Fruit fly (Drosophila melanogaster) whole organism, embryonic: ENCODE measurements around the gene ato.
A peak's percentile ranks its signal among the peaks of the same experiment; 100 is the strongest.

ENCODE experiments used
- CG10147 ChIP-seq: fragments of 200-800 bp; sonication (Bioruptor generic); optimal IDR thresholded peaks from 2 replicates; lab custom pipeline; 2019; ENCODE audit warnings: missing biosample characterization, mild to moderate bottlenecking, missing genetic modification characterization, moderate library complexity
- CG10209 ChIP-seq: fragments of 200-800 bp; sonication (Bioruptor generic); optimal IDR thresholded peaks from 3 replicates; lab custom pipeline; 2017; ENCODE audit warnings: missing biosample characterization, mild to moderate bottlenecking, missing genetic modification characterization, missing genetic modification reagents
- CG1024 ChIP-seq: fragments of 200-800 bp; sonication (Bioruptor generic); IDR thresholded peaks from 2 replicates; pipeline ENCODE4 v1.3.6; 2022; ENCODE audit warnings: missing biosample characterization, missing genetic modification characterization
- CG10321 ChIP-seq: fragments of 200-800 bp; sonication (Bioruptor generic); IDR thresholded peaks from 2 replicates; pipeline ENCODE4 v1.3.6; 2022; ENCODE audit warnings: missing biosample characterization, missing genetic modification characterization
- CG10959 ChIP-seq: fragments of 200-800 bp; sonication (Bioruptor generic); IDR thresholded peaks from 2 replicates; pipeline ENCODE4 v1.3.6; 2022; ENCODE audit warnings: missing biosample characterization, missing genetic modification characterization
- CG12071 ChIP-seq: fragments of 200-800 bp; sonication (Bioruptor generic); optimal IDR thresholded peaks from 3 replicates; lab custom pipeline; 2018; ENCODE audit warnings: missing biosample characterization, mild to moderate bottlenecking, missing genetic modification characterization
- CG14014 ChIP-seq: fragments of 200-800 bp; sonication (Bioruptor generic); IDR thresholded peaks from 2 replicates; pipeline ENCODE4 v1.3.6; 2022; ENCODE audit warnings: missing biosample characterization, missing genetic modification characterization
- CG15011 ChIP-seq: fragments of 200-800 bp; sonication (Bioruptor generic); optimal IDR thresholded peaks from 3 replicates; lab custom pipeline; 2018; ENCODE audit warnings: missing biosample characterization, mild to moderate bottlenecking, missing genetic modification characterization
- CG15479 ChIP-seq: fragments of 200-800 bp; sonication (Bioruptor generic); optimal IDR thresholded peaks from 3 replicates; lab custom pipeline; 2019; ENCODE audit warnings: missing biosample characterization, mild to moderate bottlenecking, missing genetic modification characterization, moderate library complexity
- CG1832 ChIP-seq: fragments of 200-800 bp; sonication (Bioruptor generic); optimal IDR thresholded peaks from 2 replicates; lab custom pipeline; 2017; ENCODE audit warnings: missing biosample characterization, mild to moderate bottlenecking, missing genetic modification characterization, inconsistent platforms
- CG18476 ChIP-seq: fragments of 200-800 bp; sonication (Bioruptor generic); optimal IDR thresholded peaks from 2 replicates; lab custom pipeline; 2016; ENCODE audit warnings: missing biosample characterization, mild to moderate bottlenecking, missing genetic modification characterization
- CG3407 ChIP-seq: fragments of 200-800 bp; sonication (Bioruptor generic); optimal IDR thresholded peaks from 2 replicates; lab custom pipeline; 2018; ENCODE audit warnings: missing biosample characterization, mild to moderate bottlenecking, missing genetic modification characterization
- CG34422 ChIP-seq: fragments of 200-800 bp; sonication (Bioruptor generic); IDR thresholded peaks from 3 replicates; pipeline ENCODE4 v1.3.6; 2022; ENCODE audit warnings: missing biosample characterization, missing genetic modification characterization
- CG6272 ChIP-seq: fragments of 200-800 bp; sonication (Bioruptor generic); IDR thresholded peaks from 2 replicates; pipeline ENCODE4 v1.3.6; 2022; ENCODE audit warnings: missing biosample characterization, missing genetic modification characterization
- CG8359 ChIP-seq: fragments of 200-800 bp; sonication (Bioruptor generic); optimal IDR thresholded peaks from 2 replicates; lab custom pipeline; 2017; ENCODE audit warnings: missing biosample characterization, mild to moderate bottlenecking, missing genetic modification characterization, borderline replicate concordance
- CG9932 ChIP-seq: fragments of 200-800 bp; sonication (Bioruptor generic); IDR thresholded peaks from 2 replicates; pipeline ENCODE4 v1.3.6; 2022; ENCODE audit warnings: missing biosample characterization, missing genetic modification characterization
- Deaf1 ChIP-seq: fragments of 200-800 bp; optimal IDR thresholded peaks from 3 replicates; lab custom pipeline; 2019; ENCODE audit warnings: missing biosample characterization, mild to moderate bottlenecking, missing genetic modification characterization, moderate library complexity
- Elba2 ChIP-seq: fragments of 200-800 bp; sonication (Bioruptor generic); optimal IDR thresholded peaks from 3 replicates; lab custom pipeline; 2016; ENCODE audit warnings: missing biosample characterization, missing genetic modification characterization
- Gsc ChIP-seq: fragments of 200-800 bp; sonication (Bioruptor generic); IDR thresholded peaks from 2 replicates; pipeline ENCODE4 v1.3.6; 2022; ENCODE audit warnings: missing biosample characterization, missing genetic modification characterization
- HLH54F ChIP-seq: fragments of 200-800 bp; sonication (Bioruptor generic); optimal IDR thresholded peaks from 3 replicates; lab custom pipeline; 2016; ENCODE audit warnings: missing biosample characterization, missing genetic modification characterization
- HLHmδ ChIP-seq: fragments of 200-800 bp; sonication (Bioruptor generic); optimal IDR thresholded peaks from 2 replicates; lab custom pipeline; 2018; ENCODE audit warnings: missing biosample characterization, mild to moderate bottlenecking, missing genetic modification characterization, moderate library complexity
- Hr51 ChIP-seq, 2 experiments: fragments of 200-800 bp; sonication (Bioruptor generic); optimal IDR thresholded peaks; 2 replicates in 1 of 2; 3 replicates in 1 of 2; lab custom pipeline; 2016 to 2018; ENCODE audit warnings: missing biosample characterization in 2 of 2, missing genetic modification characterization in 2 of 2, mild to moderate bottlenecking in 1 of 2, moderate library complexity in 1 of 2
- Med ChIP-seq: fragments of 200-800 bp; sonication (Bioruptor generic); peaks from one replicate; lab custom pipeline; 2016; ENCODE audit warnings: missing biosample characterization, missing genetic modification characterization, mild to moderate bottlenecking, inconsistent platforms, moderate library complexity
- Nf-YB ChIP-seq: fragments of 200-800 bp; sonication (Bioruptor generic); optimal IDR thresholded peaks from 3 replicates; lab custom pipeline; 2019; ENCODE audit warnings: missing biosample characterization, mild to moderate bottlenecking, missing genetic modification characterization, moderate library complexity
- Oli ChIP-seq: fragments of 200-800 bp; sonication (Bioruptor generic); optimal IDR thresholded peaks from 2 replicates; lab custom pipeline; 2018; ENCODE audit warnings: missing biosample characterization, mild to moderate bottlenecking, missing genetic modification characterization, moderate library complexity
- Vsx1 ChIP-seq: fragments of 200-800 bp; sonication (Bioruptor generic); optimal IDR thresholded peaks from 2 replicates; lab custom pipeline; 2017; ENCODE audit warnings: missing biosample characterization, mild to moderate bottlenecking, missing genetic modification characterization, missing genetic modification reagents
- amos ChIP-seq: fragments of 200-800 bp; sonication (Bioruptor generic); IDR thresholded peaks from 2 replicates; pipeline ENCODE4 v1.3.6; 2022; ENCODE audit warnings: missing biosample characterization, missing genetic modification characterization; ENCODE audit not compliant: partially characterized antibody
- ase ChIP-seq: fragments of 200-800 bp; sonication (Bioruptor generic); IDR thresholded peaks from 3 replicates; pipeline ENCODE4 v1.3.6; 2022; ENCODE audit warnings: missing biosample characterization, missing genetic modification characterization
- bigmax ChIP-seq: fragments of 200-800 bp; sonication (Bioruptor generic); optimal IDR thresholded peaks from 2 replicates; lab custom pipeline; 2018; ENCODE audit warnings: missing biosample characterization, mild to moderate bottlenecking, missing genetic modification characterization
- cato ChIP-seq: fragments of 200-800 bp; sonication (Bioruptor generic); optimal IDR thresholded peaks from 2 replicates; lab custom pipeline; 2016; ENCODE audit warnings: missing biosample characterization, missing genetic modification characterization, borderline replicate concordance
- crol ChIP-seq: fragments of 200-800 bp; sonication (Bioruptor generic); IDR thresholded peaks from 2 replicates; pipeline ENCODE4 v1.3.6; 2022; ENCODE audit warnings: missing biosample characterization, missing genetic modification characterization
- disco-r ChIP-seq: fragments of 200-800 bp; sonication (Bioruptor generic); optimal IDR thresholded peaks from 2 replicates; lab custom pipeline; 2016; ENCODE audit warnings: missing biosample characterization, missing genetic modification characterization
- hbn ChIP-seq: fragments of 200-800 bp; sonication (Bioruptor generic); IDR thresholded peaks from 2 replicates; pipeline ENCODE4 v1.3.6; 2022; ENCODE audit warnings: missing biosample characterization, missing genetic modification characterization; ENCODE audit not compliant: partially characterized antibody
- jigr1 ChIP-seq: fragments of 200-800 bp; sonication (Bioruptor generic); IDR thresholded peaks from 3 replicates; pipeline ENCODE4 v1.3.6; 2022; ENCODE audit warnings: missing biosample characterization, missing genetic modification characterization
- knrl ChIP-seq: fragments of 200-800 bp; sonication (Bioruptor generic); IDR thresholded peaks from 3 replicates; pipeline ENCODE4 v1.3.6; 2022; ENCODE audit warnings: missing biosample characterization, missing genetic modification characterization; ENCODE audit not compliant: partially characterized antibody
- otp ChIP-seq: fragments of 200-800 bp; sonication (Bioruptor generic); IDR thresholded peaks from 3 replicates; pipeline ENCODE4, ENCODE4 v1.3.6; 2022; ENCODE audit warnings: missing biosample characterization, missing genetic modification characterization
- rib ChIP-seq: fragments of 200-800 bp; sonication (Bioruptor generic); IDR thresholded peaks from 2 replicates; pipeline ENCODE4 v1.3.6; 2022; ENCODE audit warnings: missing biosample characterization, missing genetic modification characterization
- slbo ChIP-seq: fragments of 200-800 bp; sonication (Bioruptor generic); IDR thresholded peaks from 2 replicates; pipeline ENCODE4 v1.3.6; 2022; ENCODE audit warnings: missing biosample characterization, missing genetic modification characterization
- sna ChIP-seq: fragments of 200-800 bp; sonication (Bioruptor generic); IDR thresholded peaks from 2 replicates; pipeline ENCODE4 v1.3.6; 2022; ENCODE audit warnings: missing biosample characterization, missing genetic modification characterization; ENCODE audit not compliant: partially characterized antibody
- so ChIP-seq: fragments of 200-800 bp; sonication (Bioruptor generic); IDR thresholded peaks from 3 replicates; pipeline ENCODE4 v1.3.6; 2022; ENCODE audit warnings: missing biosample characterization, missing genetic modification characterization
- sob ChIP-seq: fragments of 200-800 bp; sonication (Bioruptor generic); IDR thresholded peaks from 2 replicates; pipeline ENCODE4 v1.3.6; 2022; ENCODE audit warnings: missing biosample characterization, missing genetic modification characterization
- tll ChIP-seq, 2 experiments: fragments of 200-800 bp in 1 of 2; fragments of >200 bp in 1 of 2; sonication (Bioruptor generic) in 1 of 2; optimal IDR thresholded peaks; 2 replicates each; lab custom pipeline; 2017 to 2019; ENCODE audit warnings: missing biosample characterization in 2 of 2, missing genetic modification characterization in 2 of 2, mild to moderate bottlenecking in 1 of 2, moderate library complexity in 1 of 2
- tna ChIP-seq: fragments of 200-800 bp; sonication (Bioruptor generic); IDR thresholded peaks from 2 replicates; pipeline ENCODE4 v1.3.6; 2022; ENCODE audit warnings: missing biosample characterization, missing genetic modification characterization; ENCODE audit not compliant: partially characterized antibody
- unc-4 ChIP-seq: fragments of 200-800 bp; sonication (Bioruptor generic); IDR thresholded peaks from 2 replicates; pipeline ENCODE4 v1.3.6; 2022; ENCODE audit warnings: missing biosample characterization, missing genetic modification characterization; ENCODE audit not compliant: partially characterized antibody
- unpg ChIP-seq: fragments of 200-800 bp; sonication (Bioruptor generic); optimal IDR thresholded peaks from 3 replicates; lab custom pipeline; 2018; ENCODE audit warnings: missing biosample characterization, mild to moderate bottlenecking, missing genetic modification characterization, moderate library complexity
- wek ChIP-seq: fragments of 200-800 bp; sonication (Bioruptor generic); optimal IDR thresholded peaks from 3 replicates; lab custom pipeline; 2018; ENCODE audit warnings: missing biosample characterization, mild to moderate bottlenecking, missing genetic modification characterization, moderate library complexity
- z ChIP-seq: fragments of 200-800 bp; sonication (Bioruptor generic); IDR thresholded peaks from 3 replicates; pipeline ENCODE4 v1.3.6; 2022; ENCODE audit warnings: missing biosample characterization, missing genetic modification characterization
- zen2 ChIP-seq: fragments of 200-800 bp; sonication (Bioruptor generic); IDR thresholded peaks from 3 replicates; pipeline ENCODE4 v1.3.6; 2022; ENCODE audit warnings: missing biosample characterization, missing genetic modification characterization; ENCODE audit not compliant: partially characterized antibody
- zfh2 ChIP-seq: fragments of 200-800 bp; sonication (Bioruptor generic); optimal IDR thresholded peaks from 2 replicates; lab custom pipeline; 2016; ENCODE audit warnings: missing biosample characterization, missing genetic modification characterization

Gene ato

DNA sequence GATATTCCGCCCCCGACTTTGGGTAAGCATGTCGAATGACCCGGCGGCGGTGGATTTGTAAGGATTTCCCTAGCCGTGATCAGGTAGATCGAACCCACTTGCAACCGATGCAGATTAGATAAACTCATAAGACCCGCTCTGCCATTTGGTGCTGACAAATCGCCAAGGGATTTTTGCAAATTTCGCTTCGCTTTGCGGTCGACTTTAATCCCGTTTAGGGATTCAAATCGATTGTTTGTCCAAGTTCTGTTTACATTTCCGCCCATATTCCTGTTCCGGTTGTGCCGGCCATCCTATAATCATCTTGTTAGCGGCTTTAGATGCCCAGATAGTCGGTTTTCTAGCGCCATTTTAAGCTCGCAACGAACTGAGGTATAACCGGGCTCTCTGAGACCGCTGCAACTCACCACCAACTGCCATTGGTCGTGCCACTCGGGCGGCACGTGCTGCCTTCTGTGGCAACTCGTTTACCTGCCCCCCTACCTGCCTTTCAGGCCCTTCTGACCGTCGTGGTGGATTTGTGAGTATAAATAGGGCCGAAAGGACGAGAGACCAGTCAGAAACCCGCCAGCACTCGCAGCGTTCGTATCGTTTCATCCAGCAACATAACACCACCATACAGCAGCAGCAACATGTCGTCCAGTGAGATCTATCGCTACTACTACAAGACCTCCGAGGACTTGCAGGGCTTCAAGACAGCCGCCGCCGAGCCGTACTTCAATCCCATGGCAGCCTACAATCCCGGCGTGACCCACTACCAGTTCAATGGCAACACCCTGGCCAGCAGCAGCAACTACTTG lies at the start of gene ato (continued):
- TF ChIP-seq amos (GFP tag; lab: Robert Waterston, UW), result no peak
- no peak for TF ChIP-seq Vsx1
- peak; percentile 90 for TF ChIP-seq Deaf1 (tag; lab: Kevin White, UChicago)
- TF ChIP-seq wek (GFP tag; lab: Kevin White, UChicago), result no peak
- no peak for TF ChIP-seq CG6272
- peak; percentile 94 for TF ChIP-seq CG15479
- no peak for TF ChIP-seq CG9932 (GFP tag; lab: Robert Waterston, UW)
- no peak for TF ChIP-seq z (GFP tag; lab: Robert Waterston, UW)
- TF ChIP-seq hbn (GFP tag; lab: Robert Waterston, UW), result no peak
- no peak for TF ChIP-seq CG10959 (GFP tag; lab: Robert Waterston, UW)
- TF ChIP-seq zfh2 (GFP tag; lab: Kevin White, UChicago), result no peak
- no peak for TF ChIP-seq sna (GFP tag; lab: Robert Waterston, UW)
- TF ChIP-seq CG10209, result no peak
- peak; percentile 94 for TF ChIP-seq Nf-YB (GFP tag; lab: Kevin White, UChicago)
- no peak for TF ChIP-seq Gsc (GFP tag; lab: Robert Waterston, UW)
- TF ChIP-seq CG8359 (GFP tag; lab: Kevin White, UChicago), result no peak
- no peak for TF ChIP-seq CG12071 (GFP tag; lab: Kevin White, UChicago)
- no peak for TF ChIP-seq otp (GFP tag; lab: Robert Waterston, UW)
- no peak for TF ChIP-seq CG10147 (GFP tag; lab: Kevin White, UChicago)
- TF ChIP-seq unc-4 (GFP tag; lab: Robert Waterston, UW), result no peak
- no peak for TF ChIP-seq Med (GFP tag; lab: Kevin White, UChicago)
- no peak for TF ChIP-seq HLH54F
- no peak for TF ChIP-seq jigr1
- no peak for TF ChIP-seq disco-r (GFP tag; lab: Kevin White, UChicago)
- TF ChIP-seq slbo, result no peak
- no peak for TF ChIP-seq CG10321
- TF ChIP-seq ase (GFP tag; lab: Robert Waterston, UW), result no peak
- TF ChIP-seq Oli, result no peak
- TF ChIP-seq tll (GFP tag; optimal IDR thresholded peaks at IDR 0.05; lab: Kevin White, UChicago), result peak in 1 of 2 experiments; percentile 56
- peak; percentile 80 for TF ChIP-seq crol (GFP tag; lab: Robert Waterston, UW)
- TF ChIP-seq knrl (GFP tag; lab: Robert Waterston, UW), result no peak
- TF ChIP-seq CG34422 (GFP tag; lab: Robert Waterston, UW), result no peak
- TF ChIP-seq HLHmδ (GFP tag; lab: Kevin White, UChicago), result peak; percentile 95
- TF ChIP-seq so (GFP tag; lab: Robert Waterston, UW), result no peak
- no peak for TF ChIP-seq rib (GFP tag; lab: Robert Waterston, UW)

DNA sequence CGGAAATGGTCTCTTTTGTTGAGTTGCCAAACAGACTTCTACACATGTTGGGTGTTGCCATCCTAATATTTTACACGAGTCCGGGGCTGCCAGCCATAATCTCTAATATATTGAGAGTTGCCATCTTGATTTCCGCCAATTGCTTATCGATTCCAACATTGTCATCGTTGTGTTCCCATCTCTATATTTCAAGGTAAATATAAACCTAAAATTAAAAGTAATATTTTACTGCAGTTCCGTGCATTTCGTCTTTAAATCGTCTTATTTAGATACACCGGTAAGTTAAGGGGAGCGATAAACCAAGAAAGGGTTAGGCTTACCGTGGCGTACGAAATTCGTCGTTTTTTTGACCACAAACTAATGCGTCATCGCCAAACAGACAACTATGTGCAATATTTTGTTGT lies 44.5 kb upstream of the ato start, which contains the start of gene PolI:
Gene PolI, plus strand, starts transcription at position 138 of the 404 bp plus-strand sequence.
- TF ChIP-seq unpg (no peak), CG14014 (GFP tag; lab: Robert Waterston, UW) (no peak), sob (GFP tag; lab: Robert Waterston, UW) (peak; percentile 34; the same call in 1 of the 2 replicates), bigmax (no peak), zen2 (no peak), Elba2 (GFP tag; lab: Kevin White, UChicago) (peak; percentile 12), CG15011 (GFP tag; lab: Kevin White, UChicago) (no peak), CG1832 (GFP tag; lab: Kevin White, UChicago) (no peak), Hr51 (GFP tag; optimal IDR thresholded peaks at IDR 0.05; lab: Kevin White, UChicago) (peak in 1 of 2 experiments; percentile 10), CG1024 (GFP tag; lab: Robert Waterston, UW) (no peak), CG3407 (GFP tag; lab: Kevin White, UChicago) (no peak), tna (no peak), CG18476 (GFP tag; lab: Kevin White, UChicago) (peak; percentile 5), cato (GFP tag; lab: Kevin White, UChicago) (no peak), CG8359 (GFP tag; lab: Kevin White, UChicago) (no peak), CG10147 (GFP tag; lab: Kevin White, UChicago) (peak; percentile 30)
